Worm (Caenorhabditis elegans): Measurements from ENCODE around the gene B0286.1.

Gene B0286.1

ce11 chrII:4434278-4434677 is 56.0 kb downstream of the B0286.1 start:
- TF ChIP-seq blmp-1 (tag; optimal IDR thresholded peaks at IDR 0.05), result no peak
- no peak for TF ChIP-seq ceh-90 (tag; optimal IDR thresholded peaks at IDR 0.05)
- TF ChIP-seq unc-86 (tag; optimal IDR thresholded peaks at IDR 0.05), result no peak
- TF ChIP-seq pag-3 (tag; optimal IDR thresholded peaks at IDR 0.05; ENCODE audit: borderline replicate concordance, insufficient read depth), result no peak
- no peak for TF ChIP-seq nhr-76 (tag; optimal IDR thresholded peaks at IDR 0.05)
- TF ChIP-seq unc-98 (GFP tag; IDR thresholded peaks at IDR 0.05), result no peak
- no peak for TF ChIP-seq nhr-84 (tag; optimal IDR thresholded peaks at IDR 0.05)
- TF ChIP-seq nhr-90 (tag; optimal IDR thresholded peaks at IDR 0.05; ENCODE audit: poor library complexity), result no peak
- no peak for TF ChIP-seq nhr-77 (tag; optimal IDR thresholded peaks at IDR 0.05)
- no peak for TF ChIP-seq nhr-28 (tag; optimal IDR thresholded peaks at IDR 0.05)

ce11 chrII:4435134-4435533 is 56.8 kb downstream of the B0286.1 start, which contains the start of gene nhr-273:
Gene nhr-273, plus strand, starts transcription at chrII:4435300.
- TF ChIP-seq sup-37 (GFP tag; optimal IDR thresholded peaks at IDR 0.05), result no peak
- no peak for TF ChIP-seq ets-5 (GFP tag; IDR thresholded peaks at IDR 0.05)
- TF ChIP-seq lin-35 (GFP tag; optimal IDR thresholded peaks at IDR 0.05), result no peak
- TF ChIP-seq elt-2 (tag; optimal IDR thresholded peaks at IDR 0.05), result peak; percentile 70
- no peak for TF ChIP-seq ceh-90 (tag; optimal IDR thresholded peaks at IDR 0.05)
- TF ChIP-seq lir-3 (tag; optimal IDR thresholded peaks at IDR 0.05; ENCODE audit: poor library complexity), result no peak
